Worm (Caenorhabditis elegans) whole organism, late embryonic: ENCODE results near the gene F54D5.9.

Source experiments
- ceh-9 ChIP-seq: sonication (generic microtip); optimal IDR thresholded peaks from 2 replicates; lab custom pipeline; 2016; ENCODE audit warnings: mild to moderate bottlenecking, missing genetic modification characterization, inconsistent platforms, missing compliant biosample characterization
- fkh-10 ChIP-seq: fragments of 150-350 bp; optimal IDR thresholded peaks from 2 replicates; lab custom pipeline; 2014; ENCODE audit warnings: missing biosample characterization, missing genetic modification reagents, missing genetic modification characterization
- nhr-11 ChIP-seq: fragments of 150-350 bp; optimal IDR thresholded peaks from 2 replicates; lab custom pipeline; 2014; ENCODE audit warnings: missing biosample characterization, missing genetic modification characterization

DNA sequence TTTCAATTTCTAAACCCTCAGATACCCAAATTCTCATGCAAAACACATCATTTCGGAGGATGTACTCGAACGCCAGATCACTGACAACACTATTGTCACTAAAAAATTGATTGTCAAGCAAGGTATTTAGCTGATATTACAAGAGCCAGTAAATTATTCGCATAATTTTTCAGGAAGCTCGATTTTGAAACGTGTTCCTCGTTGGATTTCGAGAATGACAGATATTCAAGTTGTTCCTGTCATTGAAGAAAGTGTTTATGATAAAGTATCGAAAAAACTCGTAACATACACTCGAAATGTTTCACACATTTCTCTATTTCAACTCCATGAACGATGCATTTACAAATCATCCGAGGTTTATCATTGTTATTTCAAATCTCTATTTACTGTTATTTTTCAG, 48.8 kb downstream of the F54D5.9 start:
- no peak for TF ChIP-seq nhr-11 (tag; lab: Kevin White, UChicago)
- no peak for TF ChIP-seq fkh-10 (GFP tag; lab: Kevin White, UChicago)
- no peak for TF ChIP-seq ceh-9 (tag; lab: Kevin White, UChicago)
